Worm (Caenorhabditis elegans): ENCODE data around the gene ZK822.10.

ZK822.10 gene

ce11 chrIV:11916907-11917306 is at the start of gene ZK822.10:
Gene ZK822.10 (plus strand): TSS chrIV:11917137.
- TF ChIP-seq sma-9 (GFP tag; optimal IDR thresholded peaks at IDR 0.05) = peak; percentile 35
- TF ChIP-seq sma-9 (tag; optimal IDR thresholded peaks at IDR 0.05) = no peak
- TF ChIP-seq lin-13 (GFP tag; optimal IDR thresholded peaks at IDR 0.05) = no peak
- peak; percentile 12 for TF ChIP-seq fos-1 (tag; optimal IDR thresholded peaks at IDR 0.05)
- peak; percentile 49 for TF ChIP-seq F13H6.1 (tag; optimal IDR thresholded peaks at IDR 0.05)
- TF ChIP-seq nhr-129 (tag; optimal IDR thresholded peaks at IDR 0.05) = peak; percentile 9
- TF ChIP-seq nhr-10 (tag; optimal IDR thresholded peaks at IDR 0.05) = no peak

- no peak for TF ChIP-seq ama-1 (optimal IDR thresholded peaks at IDR 0.05)
- no peak for TF ChIP-seq ceh-16 (tag; optimal IDR thresholded peaks at IDR 0.05)
- no peak for TF ChIP-seq nhr-23 (tag; optimal IDR thresholded peaks at IDR 0.05)
- no peak for TF ChIP-seq gmeb-1 (tag; optimal IDR thresholded peaks at IDR 0.05)
- no peak for TF ChIP-seq R02D3.7 (tag; optimal IDR thresholded peaks at IDR 0.05)
- TF ChIP-seq ZK546.5 (tag; optimal IDR thresholded peaks at IDR 0.05) = no peak
- TF ChIP-seq nhr-12 (tag; optimal IDR thresholded peaks at IDR 0.05) = no peak
- no peak for TF ChIP-seq unc-62 (GFP tag; optimal IDR thresholded peaks at IDR 0.05)
- TF ChIP-seq lin-13 (GFP tag; optimal IDR thresholded peaks at IDR 0.05) = no peak
Observed at ce11 chrIV:11867652-11868232, 49.2 kb upstream of the ZK822.10 start.

ce11 chrIV:11868452-11868851 is 48.5 kb upstream of the ZK822.10 start:
- TF ChIP-seq nhr-6 (tag; optimal IDR thresholded peaks at IDR 0.05) = no peak
- TF ChIP-seq nhr-12 (tag; optimal IDR thresholded peaks at IDR 0.05) = no peak
- TF ChIP-seq unc-39 (tag; optimal IDR thresholded peaks at IDR 0.05) = no peak
- no peak for TF ChIP-seq F13H6.1 (tag; optimal IDR thresholded peaks at IDR 0.05)
- TF ChIP-seq mab-5 (tag; optimal IDR thresholded peaks at IDR 0.05) = no peak
- TF ChIP-seq mbf-1 (tag; optimal IDR thresholded peaks at IDR 0.05) = no peak
- no peak for TF ChIP-seq C34F6.9 (tag; optimal IDR thresholded peaks at IDR 0.05)

ce11 chrIV:11871083-11871482 is 45.9 kb upstream of the ZK822.10 start:
- TF ChIP-seq zag-1 (tag; optimal IDR thresholded peaks at IDR 0.05) = peak; percentile 5
- TF ChIP-seq Y55F3AM.14 (GFP tag; optimal IDR thresholded peaks at IDR 0.05) = no peak
- TF ChIP-seq ama-1 (optimal IDR thresholded peaks at IDR 0.05) = no peak
- TF ChIP-seq nhr-12 (tag; optimal IDR thresholded peaks at IDR 0.05) = no peak
- TF ChIP-seq mbf-1 (tag; optimal IDR thresholded peaks at IDR 0.05) = no peak
- TF ChIP-seq nhr-77 (tag; optimal IDR thresholded peaks at IDR 0.05) = no peak
- peak; percentile 4 for TF ChIP-seq snpc-4 (tag; optimal IDR thresholded peaks at IDR 0.05)
- no peak for TF ChIP-seq nhr-11 (tag; optimal IDR thresholded peaks at IDR 0.05)
- peak; percentile 16 for TF ChIP-seq nhr-129 (tag; optimal IDR thresholded peaks at IDR 0.05)
- TF ChIP-seq R02D3.7 (tag; optimal IDR thresholded peaks at IDR 0.05) = no peak
- TF ChIP-seq dmd-4 (tag; optimal IDR thresholded peaks at IDR 0.05) = no peak
- peak; percentile 19 for TF ChIP-seq fos-1 (tag; optimal IDR thresholded peaks at IDR 0.05)
- TF ChIP-seq nhr-23 (tag; optimal IDR thresholded peaks at IDR 0.05) = no peak
- no peak for TF ChIP-seq alr-1 (tag; optimal IDR thresholded peaks at IDR 0.05)
- TF ChIP-seq ztf-11 (tag; optimal IDR thresholded peaks at IDR 0.05) = no peak
- TF ChIP-seq nhr-25 (tag; optimal IDR thresholded peaks at IDR 0.05) = no peak
- no peak for TF ChIP-seq elt-1 (tag; optimal IDR thresholded peaks at IDR 0.05)
- TF ChIP-seq unc-39 (tag; optimal IDR thresholded peaks at IDR 0.05) = no peak
- peak; percentile 37 for TF ChIP-seq lin-11 (tag; optimal IDR thresholded peaks at IDR 0.05)
- TF ChIP-seq mdl-1 (tag; optimal IDR thresholded peaks at IDR 0.05) = no peak
- TF ChIP-seq sma-9 (GFP tag; optimal IDR thresholded peaks at IDR 0.05) = no peak
- no peak for TF ChIP-seq sma-9 (tag; optimal IDR thresholded peaks at IDR 0.05)
- peak in 1 of 2 experiments; percentile 61 for TF ChIP-seq lsy-2 (tag; optimal IDR thresholded peaks at IDR 0.05)
- TF ChIP-seq gmeb-1 (tag; optimal IDR thresholded peaks at IDR 0.05) = no peak
- TF ChIP-seq ceh-82 (tag; optimal IDR thresholded peaks at IDR 0.05) = no peak
- TF ChIP-seq mab-5 (tag; optimal IDR thresholded peaks at IDR 0.05) = no peak
- TF ChIP-seq unc-62 (GFP tag; optimal IDR thresholded peaks at IDR 0.05) = no peak
- no peak for TF ChIP-seq nhr-237 (tag; optimal IDR thresholded peaks at IDR 0.05)
- no peak for TF ChIP-seq peb-1 (tag; optimal IDR thresholded peaks at IDR 0.05)
- no peak for TF ChIP-seq lin-39 (tag; optimal IDR thresholded peaks at IDR 0.05)
- no peak for TF ChIP-seq elt-3 (tag; optimal IDR thresholded peaks at IDR 0.05)
- TF ChIP-seq lin-13 (GFP tag; optimal IDR thresholded peaks at IDR 0.05) = peak; percentile 11
- TF ChIP-seq sem-4 (tag; optimal IDR thresholded peaks at IDR 0.05) = no peak
- peak; percentile 50 for TF ChIP-seq unc-55 (GFP tag; optimal IDR thresholded peaks at IDR 0.05)
- no peak for TF ChIP-seq ceh-16 (tag; optimal IDR thresholded peaks at IDR 0.05)
- TF ChIP-seq nhr-10 (tag; optimal IDR thresholded peaks at IDR 0.05) = no peak
- no peak for TF ChIP-seq sma-3 (GFP tag; optimal IDR thresholded peaks at IDR 0.05)
- peak; percentile 8 for TF ChIP-seq F13H6.1 (tag; optimal IDR thresholded peaks at IDR 0.05)
- no peak for TF ChIP-seq nhr-21 (tag; optimal IDR thresholded peaks at IDR 0.05)
- TF ChIP-seq blmp-1 (tag; optimal IDR thresholded peaks at IDR 0.05; ENCODE audit: insufficient read depth) = no peak
- TF ChIP-seq crh-2 (tag; optimal IDR thresholded peaks at IDR 0.05) = no peak
- TF ChIP-seq ZK546.5 (tag; optimal IDR thresholded peaks at IDR 0.05) = no peak
- no peak for TF ChIP-seq nhr-6 (tag; optimal IDR thresholded peaks at IDR 0.05)
- peak; percentile 65 for TF ChIP-seq C34F6.9 (tag; optimal IDR thresholded peaks at IDR 0.05)
- no peak for TF ChIP-seq ztf-1 (GFP tag; conservative IDR thresholded peaks at IDR 0.05)
